Fruit fly (Drosophila melanogaster) ovary, adult (tissue): Measurements from ENCODE around the gene hook.

Experiments used
- CG17801 ChIP-seq: fragments of 200-800 bp; optimal IDR thresholded peaks from 2 replicates; lab custom pipeline; 2019; ENCODE audit warnings: missing biosample characterization, mild to moderate bottlenecking, missing genetic modification characterization, moderate library complexity; ENCODE audit not compliant: partially characterized antibody

hook gene

DNA sequence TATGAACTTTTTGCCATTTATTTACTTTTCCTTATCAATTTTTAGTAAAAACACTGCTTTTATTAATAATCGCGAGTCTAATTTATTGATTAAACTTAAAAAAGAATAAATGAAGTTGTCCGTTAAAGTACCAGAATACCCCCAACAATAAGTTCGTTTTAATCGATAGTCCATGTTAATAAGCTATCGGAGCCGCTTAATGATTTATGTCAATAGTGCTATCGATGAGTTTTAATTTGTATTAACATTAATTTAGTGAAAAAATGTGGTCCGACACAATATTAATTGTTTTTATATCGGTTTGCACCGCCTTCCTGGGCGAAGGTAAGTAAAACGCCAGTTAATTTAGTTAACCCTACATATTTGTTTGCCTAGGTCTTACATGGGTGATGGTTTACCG lies 15.6 kb upstream of the hook start, which contains the start of gene CG10470:
TSS of gene CG10470 (plus strand) at position 165 of the 400 bp plus-strand sequence.
- TF ChIP-seq CG17801, result peak; percentile 26

DNA sequence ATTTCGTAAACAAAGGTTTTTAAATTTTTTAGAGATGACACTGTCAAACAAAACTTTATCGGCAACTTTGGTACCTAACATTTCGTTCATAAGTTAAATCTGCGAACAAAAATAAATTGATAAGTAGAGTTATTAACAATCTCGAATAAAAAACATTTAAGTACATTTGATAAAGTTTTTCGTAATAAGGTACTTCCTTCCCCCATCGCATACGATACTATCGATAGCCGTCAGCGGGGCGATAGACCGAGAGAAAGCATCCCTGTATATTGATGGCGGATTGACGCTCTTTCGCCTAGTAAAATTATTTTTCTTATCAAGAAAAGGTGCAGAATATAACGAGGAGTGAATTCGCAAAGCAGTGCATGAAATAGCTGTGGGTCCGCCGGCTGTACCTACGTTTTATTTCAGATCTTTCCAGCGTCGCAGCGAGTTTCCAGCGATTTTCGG lies 11.8 kb upstream of the hook start, which contains the start of the genes Ttc19 and Acn:
TSS of gene Ttc19 (minus strand) at position 38 of the 450 bp plus-strand sequence.
TSS of gene Acn (plus strand) at position 245 of the 450 bp plus-strand sequence.
- TF ChIP-seq CG17801, result peak; percentile 83

DNA sequence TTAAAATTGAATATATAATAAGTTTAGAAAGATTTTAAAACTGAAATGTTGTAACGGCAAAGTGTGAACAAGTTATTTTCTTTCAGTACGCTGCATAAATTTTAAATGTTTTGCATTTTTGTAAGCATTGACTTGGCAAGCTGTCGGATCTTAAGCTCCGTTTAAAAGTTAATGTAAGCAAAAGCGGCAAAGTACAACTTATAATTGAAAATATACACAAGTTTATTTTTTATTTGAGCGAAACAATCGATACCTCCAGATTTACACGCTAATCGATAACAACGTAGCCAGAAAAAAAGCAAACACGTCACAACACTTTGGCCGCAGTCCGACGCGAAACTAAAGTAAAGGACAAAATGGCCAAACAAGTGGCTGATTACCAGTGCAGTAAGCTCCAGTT lies 8.3 kb upstream of the hook start, which contains the start of gene Catsup:
TSS of gene Catsup (plus strand) at position 273 of the 400 bp plus-strand sequence.
- TF ChIP-seq CG17801, result peak; percentile 2

DNA sequence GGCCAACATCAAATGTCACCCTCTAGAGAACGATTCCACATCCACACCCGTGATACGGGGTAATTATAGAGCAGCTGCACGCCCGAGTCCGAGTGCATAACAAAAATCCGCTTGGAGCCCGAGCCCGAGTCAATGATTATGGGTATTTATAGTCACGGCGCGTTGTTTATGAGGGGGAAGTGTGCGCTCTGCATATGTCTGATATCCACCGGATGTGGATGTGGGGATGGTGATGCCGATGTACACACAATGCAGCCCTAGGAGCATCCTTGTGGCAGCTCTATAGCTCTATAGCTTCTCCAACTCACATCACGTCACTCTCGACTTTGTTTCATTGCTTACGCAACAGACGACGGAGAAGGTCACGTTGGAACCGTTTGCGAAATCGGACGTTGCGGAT lies 4.2 kb upstream of the hook start:
- TF ChIP-seq CG17801, result no peak

DNA sequence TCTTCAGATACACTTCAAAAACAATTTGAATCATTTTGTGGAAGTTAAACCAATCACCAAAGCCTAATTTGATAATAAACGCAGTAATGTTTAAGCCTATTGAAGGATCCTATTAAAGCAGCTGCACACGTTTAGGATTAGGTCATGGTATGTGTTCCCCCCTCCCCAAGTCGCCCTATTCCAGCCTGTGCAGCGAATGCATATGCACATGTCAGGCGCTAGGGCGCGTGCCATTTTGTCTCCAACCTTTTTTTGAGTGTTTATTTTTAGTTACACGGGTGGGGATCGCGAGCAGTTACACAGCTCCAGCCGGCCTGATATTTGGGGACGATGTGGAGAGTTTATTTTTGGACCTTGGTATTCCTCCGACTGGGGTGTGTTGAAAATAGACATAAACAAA lies 3.7 kb upstream of the hook start:
- TF ChIP-seq CG17801, result no peak

DNA sequence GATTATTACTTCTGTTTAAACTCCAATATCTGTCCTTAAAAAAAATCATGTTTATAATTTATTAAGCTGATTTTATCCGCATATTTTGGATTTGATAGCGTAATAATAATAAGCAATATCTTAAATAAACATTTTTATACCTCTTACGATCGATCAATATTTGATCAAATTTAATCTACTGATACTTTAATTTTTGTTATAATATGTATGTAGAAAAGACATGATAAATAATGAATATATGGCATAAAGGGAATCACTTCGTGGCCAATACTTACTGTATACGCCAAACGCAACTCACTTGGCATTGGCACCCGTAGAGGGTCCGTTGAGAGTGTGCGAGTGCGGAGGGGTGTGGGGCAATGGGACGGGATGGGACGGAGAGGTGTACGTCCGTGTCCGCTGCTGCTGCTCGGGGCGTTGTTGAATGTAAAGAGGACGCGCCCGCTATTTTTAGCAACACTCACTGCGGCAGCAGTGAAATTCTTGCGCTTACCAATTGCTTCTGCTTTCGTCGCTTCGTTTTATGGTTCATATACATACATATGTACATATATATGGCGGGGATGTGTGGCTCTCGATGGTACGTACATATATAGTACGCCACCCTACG lies 2.9 kb upstream of the hook start:
- TF ChIP-seq CG17801, result no peak

DNA sequence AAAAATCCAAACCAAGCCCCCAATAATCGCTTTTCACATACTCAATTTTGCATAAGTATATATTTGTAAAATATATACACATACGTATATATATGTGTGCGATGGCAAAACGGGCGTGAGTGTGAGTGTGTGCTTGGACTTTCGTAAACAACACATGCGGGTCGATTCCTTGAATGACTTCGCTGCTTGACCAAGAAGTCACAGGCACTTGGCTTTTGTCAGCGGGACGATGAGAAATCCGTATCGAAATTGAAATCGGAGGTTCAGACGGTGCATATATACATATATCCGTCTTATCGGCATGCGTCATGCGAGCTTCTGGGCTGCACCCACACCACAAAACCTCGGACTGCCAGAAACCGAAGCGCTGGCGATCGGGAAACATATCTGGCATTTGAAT lies 1.7 kb upstream of the hook start:
- TF ChIP-seq CG17801, result no peak

DNA sequence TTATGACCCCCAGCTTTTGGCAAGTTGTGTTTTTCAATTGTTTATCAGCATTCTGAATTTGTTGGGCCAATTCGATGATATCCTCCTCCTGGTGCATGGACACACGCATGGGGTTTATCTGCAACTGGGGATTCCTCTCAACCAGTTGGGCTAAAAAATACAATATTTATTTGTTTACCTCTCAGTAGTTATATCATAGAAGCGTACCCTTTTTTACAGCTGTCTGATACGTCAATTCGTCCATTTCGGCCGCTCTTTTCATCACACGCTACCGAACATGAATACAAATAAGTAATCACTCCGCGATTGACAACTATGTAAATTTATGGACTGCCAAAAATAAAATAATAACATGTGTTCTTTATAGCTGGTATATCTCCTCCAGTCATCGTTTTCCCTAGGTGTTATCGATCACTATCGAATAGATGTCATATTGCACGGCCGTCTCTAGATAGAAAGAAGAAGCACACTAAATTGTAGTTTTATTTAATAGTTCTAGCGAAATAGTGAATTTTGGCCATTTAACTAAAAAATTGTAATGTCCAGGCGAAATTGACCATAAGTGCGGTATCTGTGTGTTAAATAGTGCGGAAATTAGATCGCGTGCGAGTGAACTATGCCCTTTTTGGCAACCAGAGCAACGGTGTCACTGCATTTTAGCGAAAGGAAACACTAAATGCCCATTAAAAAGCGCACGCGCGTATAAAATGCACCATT lies 1.1 kb upstream of the hook start, which contains the start of the genes mib2 and CG31800:
TSS of gene mib2 (plus strand) at position 232 of the 717 bp plus-strand sequence.
TSS of gene CG31800 (minus strand) at position 364 of the 717 bp plus-strand sequence.
- peak; percentile 11 for TF ChIP-seq CG17801

DNA sequence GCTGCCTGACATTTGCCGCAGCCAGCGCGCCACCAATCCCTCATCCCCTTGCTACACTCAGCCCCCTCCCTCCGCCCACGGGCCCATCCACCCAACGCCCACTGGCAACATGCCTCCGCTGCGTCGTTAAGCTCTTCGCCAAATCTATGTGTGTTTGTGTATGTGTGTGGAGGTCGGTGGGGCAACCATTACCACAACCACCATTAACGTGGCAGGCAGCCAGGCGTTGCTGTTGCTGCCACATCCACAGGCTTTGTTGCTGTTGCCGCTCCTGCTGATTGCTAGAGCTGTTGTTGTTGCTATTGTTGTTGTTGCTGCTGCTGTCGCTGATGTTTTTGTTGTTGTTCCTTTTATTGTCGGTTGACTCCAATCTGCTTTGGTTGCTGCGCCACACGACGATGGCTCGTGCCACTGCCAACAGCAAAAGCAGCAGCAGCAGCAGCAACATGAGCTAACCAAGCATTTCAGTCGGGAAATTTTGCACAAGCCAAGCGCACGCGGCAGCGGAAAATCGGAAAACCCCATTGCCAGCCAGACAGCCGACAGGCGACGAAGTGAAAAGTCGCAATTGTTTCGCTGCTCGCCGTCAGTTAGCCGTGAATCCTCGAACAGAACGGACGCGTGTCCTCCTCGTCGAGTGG lies 5.9 kb downstream of the hook start, which contains the start of gene Sidpn:
TSS of gene Sidpn (plus strand) at position 465 of the 641 bp plus-strand sequence.
- no peak for TF ChIP-seq CG17801

DNA sequence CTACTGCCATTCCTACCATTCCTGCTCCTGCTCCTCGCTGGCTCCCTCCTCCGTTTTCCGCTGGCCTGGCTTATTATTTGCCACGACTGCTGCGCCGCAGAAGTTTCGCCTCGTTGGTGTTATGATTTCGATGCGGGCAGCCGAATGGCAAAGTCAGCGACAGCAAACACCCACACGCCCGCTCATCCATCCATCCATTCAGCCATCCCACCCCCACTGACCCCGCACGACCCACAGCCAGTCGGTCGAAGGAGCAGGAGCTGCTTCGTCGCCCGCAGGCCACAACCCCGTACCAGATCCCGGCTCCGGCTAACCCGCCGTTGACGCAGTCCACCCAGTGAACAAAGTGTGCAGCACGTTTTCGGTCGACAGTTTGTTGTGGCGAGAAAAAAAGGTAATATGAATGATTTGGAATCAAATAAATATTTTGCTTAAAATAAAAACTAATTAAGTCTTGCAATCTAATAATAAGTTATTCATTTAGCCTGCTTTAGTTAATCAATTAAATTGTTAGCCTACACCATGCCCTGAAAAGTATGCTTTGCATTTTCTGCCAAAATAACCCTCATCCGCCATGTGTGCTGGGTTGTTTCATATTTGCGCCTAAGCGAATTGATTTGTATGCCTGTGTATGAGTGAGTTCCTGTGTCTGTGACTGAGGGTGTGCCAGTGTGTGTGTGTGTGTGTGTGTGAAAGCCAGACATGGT lies 6.7 kb downstream of the hook start:
- TF ChIP-seq CG17801, result no peak

DNA sequence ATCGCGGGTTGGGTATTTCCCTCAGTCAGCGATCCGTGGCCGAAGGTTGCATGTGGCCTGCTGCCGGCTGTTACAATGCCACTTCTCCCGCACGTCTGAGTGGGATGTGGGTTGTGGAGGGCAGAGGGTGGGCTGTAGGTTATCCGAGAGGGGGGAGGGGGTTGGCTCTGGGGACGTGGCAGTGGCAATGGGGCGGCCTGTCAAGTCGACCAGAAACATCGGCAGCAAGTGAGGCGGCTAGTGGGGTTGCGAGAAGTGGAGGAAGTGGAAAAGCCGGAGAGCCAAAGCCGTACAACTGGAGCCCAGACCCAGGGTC lies 8.6 kb downstream of the hook start:
- TF ChIP-seq CG17801, result no peak

DNA sequence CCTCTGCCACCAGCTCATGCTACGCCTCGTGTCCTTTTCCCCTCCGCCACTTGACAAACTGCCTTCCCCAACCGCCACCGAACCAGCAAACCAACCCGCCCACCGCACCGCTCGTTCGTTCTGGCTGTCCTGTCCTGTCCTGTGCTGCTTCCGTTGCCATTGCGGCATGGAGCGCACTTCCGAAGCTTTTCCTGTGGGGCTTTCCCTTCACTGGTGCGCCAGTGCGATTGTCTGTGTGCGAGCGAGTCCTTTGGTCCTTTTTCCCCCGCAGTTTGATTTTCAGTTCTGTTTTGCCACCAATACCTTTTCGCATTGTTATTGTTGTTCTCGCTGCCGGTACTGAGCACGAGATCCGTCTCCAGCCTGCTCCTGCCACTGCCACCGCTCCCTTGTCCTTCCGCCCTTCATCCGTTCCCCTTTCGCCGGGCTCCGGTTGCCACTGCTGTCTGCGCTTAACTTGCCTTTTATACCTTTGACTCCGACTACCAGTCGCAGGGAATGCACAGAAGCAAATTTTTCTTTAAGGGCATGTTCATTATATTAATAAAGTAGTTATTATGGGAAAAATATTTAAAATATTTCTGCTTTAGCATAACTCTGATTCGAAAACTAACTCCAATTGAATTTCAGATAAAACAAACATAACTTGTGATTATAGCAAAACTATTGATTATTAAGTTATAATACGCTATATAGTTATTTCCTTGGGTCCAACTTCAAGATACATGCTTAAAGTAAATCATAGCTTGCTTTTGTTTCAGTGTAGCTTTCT lies 9.1 kb downstream of the hook start:
- no peak for TF ChIP-seq CG17801

DNA sequence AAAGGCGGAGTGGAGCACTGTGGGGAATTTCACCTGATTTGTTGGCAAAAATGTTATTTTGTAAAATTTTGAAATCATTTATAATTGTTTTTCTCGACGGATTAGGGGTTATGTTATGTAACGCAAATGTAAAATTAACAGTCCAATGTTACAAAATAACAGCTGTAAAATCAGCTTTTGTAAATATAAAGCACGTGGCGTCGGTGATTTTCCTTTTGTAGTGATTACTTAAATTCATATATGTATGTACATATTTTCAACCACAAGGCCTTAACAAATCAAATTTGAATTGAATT lies 11.1 kb downstream of the hook start, which contains the start of gene CG15172:
TSS of gene CG15172 (plus strand) at position 197 of the 296 bp plus-strand sequence.
- TF ChIP-seq CG17801, result no peak

DNA sequence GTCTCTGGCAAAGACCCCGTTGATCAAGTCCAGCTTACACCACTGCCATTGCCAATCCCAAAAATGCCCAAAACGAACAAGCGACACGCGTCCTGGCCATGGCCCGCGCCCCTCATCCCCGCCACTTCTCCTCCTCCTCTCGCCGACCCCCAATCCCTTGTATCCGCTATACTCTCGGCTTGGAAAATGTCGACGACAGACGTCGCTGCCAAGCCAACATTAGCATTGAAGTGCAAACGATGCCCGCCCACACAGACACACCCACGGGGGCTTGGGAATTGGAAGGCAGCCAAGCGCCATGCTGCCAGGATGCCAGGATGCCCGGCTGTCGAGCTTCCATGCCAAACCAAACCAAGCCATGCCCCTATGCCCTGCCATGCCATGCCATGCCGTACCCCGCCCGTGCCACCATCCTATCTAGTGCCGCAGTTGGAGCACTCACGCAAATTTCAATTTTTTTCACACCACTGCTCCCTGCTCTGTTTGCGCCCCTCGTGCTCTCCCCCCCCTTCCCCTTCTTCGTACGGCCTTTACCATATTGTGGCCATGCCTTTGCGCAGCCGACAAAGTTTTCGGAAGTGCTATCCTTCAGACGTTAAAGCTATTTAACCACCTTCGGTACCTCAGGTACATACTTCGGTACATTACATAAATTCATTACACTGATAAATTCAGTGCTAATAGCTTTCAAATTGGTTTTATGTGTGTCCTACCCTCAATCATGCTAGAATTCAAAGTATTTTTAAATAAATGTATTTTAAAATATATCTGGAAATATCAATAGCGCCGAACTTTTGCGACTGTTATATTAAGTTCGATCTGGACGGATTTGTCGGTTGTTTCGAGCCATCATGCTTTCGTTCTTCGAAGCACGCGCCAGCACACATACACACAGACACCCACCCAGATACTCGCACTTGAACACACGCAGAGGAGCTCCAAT lies 11.7 kb downstream of the hook start:
- no peak for TF ChIP-seq CG17801

DNA sequence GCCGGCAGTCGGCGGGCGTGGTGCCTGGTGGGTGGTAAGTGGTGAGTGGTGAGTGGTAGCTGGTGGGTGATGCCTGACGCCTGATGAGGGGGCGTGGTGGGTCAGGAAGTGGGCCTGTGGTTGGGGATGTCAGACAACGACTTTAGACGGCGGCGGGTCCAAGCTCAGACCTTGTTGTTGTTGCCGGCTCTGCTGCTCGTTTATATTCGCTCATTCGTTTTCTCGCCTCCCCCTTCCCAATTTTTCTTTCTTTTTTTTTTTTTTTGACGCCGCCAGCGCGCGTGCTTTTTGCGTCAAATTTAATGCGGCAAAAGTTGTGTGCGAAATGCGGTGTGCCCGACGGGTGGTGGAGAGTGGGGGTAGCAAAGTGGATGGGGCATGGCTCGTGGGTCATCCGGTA lies 13.7 kb downstream of the hook start:
- TF ChIP-seq CG17801, result no peak
